Fruit fly (Drosophila melanogaster): ENCODE data around the gene CG32305.

- no peak for TF ChIP-seq pad (GFP tag; optimal IDR thresholded peaks at IDR 0.05)
- no peak for TF ChIP-seq CG33017 (tag; optimal IDR thresholded peaks at IDR 0.05)
- TF ChIP-seq toe (GFP tag; optimal IDR thresholded peaks at IDR 0.05): no peak
- TF ChIP-seq bab1 (GFP tag; optimal IDR thresholded peaks at IDR 0.05): no peak
- TF ChIP-seq CG7101 (tag; optimal IDR thresholded peaks at IDR 0.05): peak; percentile 22
- no peak for TF ChIP-seq Clk (GFP tag; optimal IDR thresholded peaks at IDR 0.05)
These were observed 17.4 kb downstream of the CG32305 start, which contains the start of the genes ecd and CG13806 for dm6 chr3L:2265692-2266444.
